Fruit fly (Drosophila melanogaster) whole organism, embryonic: ENCODE measurements around the gene CG11811.

Experiments
- CG34422 ChIP-seq: fragments of 200-800 bp; sonication (Bioruptor generic); IDR thresholded peaks from 3 replicates; pipeline ENCODE4 v1.3.6; 2022; ENCODE audit warnings: missing biosample characterization, missing genetic modification characterization
- CG8359 ChIP-seq: fragments of 200-800 bp; sonication (Bioruptor generic); optimal IDR thresholded peaks from 2 replicates; lab custom pipeline; 2017; ENCODE audit warnings: missing biosample characterization, mild to moderate bottlenecking, missing genetic modification characterization, borderline replicate concordance
- Chrac-16 ChIP-seq: fragments of 200-800 bp; sonication (Bioruptor generic); optimal IDR thresholded peaks from 3 replicates; lab custom pipeline; 2016; ENCODE audit warnings: missing biosample characterization, missing genetic modification characterization
- crc ChIP-seq: fragments of 200-800 bp; sonication (Bioruptor generic); optimal IDR thresholded peaks from 2 replicates; lab custom pipeline; 2016; ENCODE audit warnings: missing biosample characterization, missing genetic modification characterization
- grau ChIP-seq: fragments of 200-800 bp; optimal IDR thresholded peaks from 3 replicates; lab custom pipeline; 2019; ENCODE audit warnings: missing biosample characterization, mild to moderate bottlenecking, missing genetic modification characterization, moderate library complexity
- gro ChIP-seq: fragments of 200-800 bp; sonication (Bioruptor generic); optimal IDR thresholded peaks from 2 replicates; lab custom pipeline; 2016; ENCODE audit warnings: missing biosample characterization, missing genetic modification characterization
- p53 ChIP-seq: fragments of 200-800 bp; sonication (Bioruptor generic); optimal IDR thresholded peaks from 2 replicates; lab custom pipeline; 2016; ENCODE audit warnings: missing biosample characterization, missing genetic modification characterization
- unpg ChIP-seq: fragments of 200-800 bp; sonication (Bioruptor generic); optimal IDR thresholded peaks from 3 replicates; lab custom pipeline; 2018; ENCODE audit warnings: missing biosample characterization, mild to moderate bottlenecking, missing genetic modification characterization, moderate library complexity

DNA sequence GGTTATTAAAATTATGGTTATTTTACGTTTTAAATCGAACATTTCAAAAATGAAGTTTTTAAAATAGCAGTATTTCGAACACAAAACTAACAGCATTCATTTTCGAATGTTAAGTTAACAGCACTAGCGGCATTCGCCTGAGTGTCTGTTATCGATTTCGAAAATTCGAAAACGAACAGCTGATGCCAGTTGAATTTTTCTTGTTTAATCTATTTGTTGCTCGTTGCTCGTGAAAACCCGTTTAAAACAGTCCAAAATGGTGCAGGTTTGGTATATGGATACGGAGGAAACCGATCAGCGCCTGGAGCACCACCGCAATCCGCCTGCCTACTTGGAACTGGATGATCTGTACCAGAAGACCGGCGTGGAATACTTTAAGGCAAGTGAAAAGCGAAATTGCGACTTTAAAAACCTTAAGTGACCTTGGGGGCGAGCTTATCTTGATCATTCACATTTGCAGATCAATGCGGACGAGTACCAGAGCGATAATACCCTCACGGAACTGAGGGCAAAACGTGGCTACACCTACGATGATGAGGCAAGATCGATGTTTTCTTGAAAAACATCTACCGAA lies 27.5 kb upstream of the CG11811 start, which contains the start of gene Adi1:
- TF ChIP-seq Chrac-16 (GFP tag; lab: Kevin White, UChicago) (no peak), unpg (GFP tag; lab: Kevin White, UChicago) (no peak), CG34422 (GFP tag; lab: Robert Waterston, UW) (no peak; the same call in 2 of the 3 replicates), crc (GFP tag; lab: Kevin White, UChicago) (no peak), gro (GFP tag; lab: Kevin White, UChicago) (no peak), CG8359 (GFP tag; lab: Kevin White, UChicago) (no peak), p53 (GFP tag; lab: Kevin White, UChicago) (no peak), grau (tag; lab: Kevin White, UChicago) (no peak)
